Worm (Caenorhabditis elegans) whole organism, L4 larva: ENCODE measurements around the gene T06C12.12.

Experiments used
- F49E8.2 ChIP-seq: sonication (generic microtip); optimal IDR thresholded peaks from 2 replicates; lab custom pipeline; 2016; ENCODE audit warnings: missing compliant biosample characterization, mild to moderate bottlenecking, missing genetic modification characterization, borderline replicate concordance
- T20F7.1 ChIP-seq: fragments of 200-800 bp; sonication (Bioruptor generic); optimal IDR thresholded peaks from 2 replicates; lab custom pipeline; 2018; ENCODE audit warnings: mild to moderate bottlenecking, missing genetic modification characterization, missing compliant biosample characterization
- Y5F2A.4 ChIP-seq: fragments of 200-800 bp; sonication (Bioruptor generic); optimal IDR thresholded peaks from 2 replicates; lab custom pipeline; 2018; ENCODE audit warnings: mild to moderate bottlenecking, missing genetic modification characterization, missing compliant biosample characterization
- Y75B8A.6 ChIP-seq: fragments of 200-800 bp; sonication (Bioruptor generic); IDR thresholded peaks from 2 replicates; pipeline ENCODE4 v1.3.6; 2022; ENCODE audit warnings: missing genetic modification reagents, missing genetic modification characterization, missing compliant biosample characterization
- ZK546.5 ChIP-seq, 2 experiments: sonication (generic microtip); optimal IDR thresholded peaks; 2 replicates each; lab custom pipeline; 2017; ENCODE audit warnings: missing biosample characterization in 2 of 2, missing genetic modification characterization in 2 of 2
- aha-1 ChIP-seq: fragments of 150-350 bp; peaks from one replicate; lab custom pipeline; 2014; ENCODE audit warnings: missing biosample characterization, missing genetic modification characterization
- ama-1 ChIP-seq: fragments of 150-350 bp; optimal IDR thresholded peaks from 2 replicates; lab custom pipeline; 2014; ENCODE audit warnings: inconsistent platforms, mixed read lengths
- arid-1 ChIP-seq: fragments of 200-800 bp; sonication (Bioruptor generic); conservative IDR thresholded peaks from 2 replicates; pipeline ENCODE4 v1.3.6; 2022; ENCODE audit warnings: missing genetic modification reagents, missing genetic modification characterization, missing compliant biosample characterization
- ceh-20 ChIP-seq: fragments of 200-800 bp; sonication (Bioruptor generic); IDR thresholded peaks from 2 replicates; pipeline ENCODE4 v1.3.6; 2022; ENCODE audit warnings: missing genetic modification reagents, missing genetic modification characterization, missing compliant biosample characterization
- ceh-28 ChIP-seq: fragments of 150-350 bp; optimal IDR thresholded peaks from 2 replicates; lab custom pipeline; 2014; ENCODE audit warnings: missing biosample characterization, missing genetic modification reagents, missing genetic modification characterization
- ceh-32 ChIP-seq: sonication (generic microtip); optimal IDR thresholded peaks from 2 replicates; lab custom pipeline; 2016; ENCODE audit warnings: mild to moderate bottlenecking, missing genetic modification characterization, missing compliant biosample characterization; ENCODE audit not compliant: poor library complexity
- ceh-44 ChIP-seq: fragments of 200-800 bp; sonication (Bioruptor generic); IDR thresholded peaks from 2 replicates; pipeline ENCODE4 v1.3.6; 2022; ENCODE audit warnings: missing genetic modification reagents, missing genetic modification characterization, missing compliant biosample characterization
- ceh-62 ChIP-seq: sonication (generic microtip); optimal IDR thresholded peaks from 2 replicates; lab custom pipeline; 2017; ENCODE audit warnings: missing biosample characterization, missing genetic modification characterization
- ceh-82 ChIP-seq: sonication (generic microtip); optimal IDR thresholded peaks from 2 replicates; lab custom pipeline; 2017; ENCODE audit warnings: missing biosample characterization, missing genetic modification characterization
- ces-1 ChIP-seq: fragments of 150-350 bp; sonication (generic microtip); optimal IDR thresholded peaks from 4 replicates; lab custom pipeline; 2014; ENCODE audit warnings: missing biosample characterization, missing genetic modification reagents, missing genetic modification characterization
- daf-16 ChIP-seq, 3 experiments: sonication (generic microtip); optimal IDR thresholded peaks; 2 replicates each; lab custom pipeline; 2016 to 2017; ENCODE audit warnings: missing genetic modification characterization in 3 of 3, missing genetic modification reagents in 3 of 3, mild to moderate bottlenecking in 2 of 3, missing compliant biosample characterization in 2 of 3, missing biosample characterization in 1 of 3, moderate library complexity in 1 of 3
- daf-8 ChIP-seq: fragments of 200-800 bp; sonication (Bioruptor generic); IDR thresholded peaks from 2 replicates; pipeline ENCODE4 v1.3.6; 2022; ENCODE audit warnings: missing genetic modification characterization, missing compliant biosample characterization
- dmd-6 ChIP-seq: fragments of 200-800 bp; sonication (Bioruptor generic); IDR thresholded peaks from 2 replicates; pipeline ENCODE4 v1.3.6; 2022; ENCODE audit warnings: missing genetic modification reagents, missing genetic modification characterization, missing compliant biosample characterization
- dpl-1 ChIP-seq: fragments of 150-350 bp; optimal IDR thresholded peaks from 2 replicates; lab custom pipeline; 2014; ENCODE audit warnings: missing biosample characterization, missing genetic modification reagents, missing genetic modification characterization
- egl-27 ChIP-seq: sonication (generic microtip); optimal IDR thresholded peaks from 3 replicates; lab custom pipeline; 2017; ENCODE audit warnings: missing biosample characterization, missing genetic modification reagents, missing genetic modification characterization
- fkh-10 ChIP-seq: fragments of 150-350 bp; optimal IDR thresholded peaks from 2 replicates; lab custom pipeline; 2014; ENCODE audit warnings: missing biosample characterization, missing genetic modification reagents, missing genetic modification characterization
- gei-8 ChIP-seq: fragments of 200-800 bp; sonication (Bioruptor generic); optimal IDR thresholded peaks from 2 replicates; lab custom pipeline; 2018; ENCODE audit warnings: mild to moderate bottlenecking, missing genetic modification characterization, missing compliant biosample characterization
- hif-1 ChIP-seq, 2 experiments: sonication (generic microtip); optimal IDR thresholded peaks; 2 replicates each; lab custom pipeline; 2016 to 2017; ENCODE audit warnings: missing compliant biosample characterization in 2 of 2, missing genetic modification characterization in 2 of 2, missing genetic modification reagents in 2 of 2, missing genotype in 2 of 2, mild to moderate bottlenecking in 1 of 2
- hmg-1.1 ChIP-seq: fragments of 200-800 bp; sonication (Bioruptor generic); IDR thresholded peaks from 2 replicates; pipeline ENCODE4 v1.3.6; 2022; ENCODE audit warnings: missing genetic modification reagents, missing genetic modification characterization, missing compliant biosample characterization
- lim-7 ChIP-seq: fragments of 200-800 bp; sonication (Bioruptor generic); IDR thresholded peaks from 2 replicates; pipeline ENCODE4 v1.3.6; 2022; ENCODE audit warnings: missing genetic modification characterization, missing compliant biosample characterization
- lin-1 ChIP-seq: fragments of 200-800 bp; sonication (Bioruptor generic); IDR thresholded peaks from 2 replicates; pipeline ENCODE4 v1.3.6; 2022; ENCODE audit warnings: missing genetic modification reagents, missing genetic modification characterization, missing compliant biosample characterization
- lin-13 ChIP-seq: fragments of 150-350 bp; optimal IDR thresholded peaks from 2 replicates; lab custom pipeline; 2014; ENCODE audit warnings: missing biosample characterization, missing genetic modification reagents, missing genetic modification characterization
- lin-15B ChIP-seq: fragments of 150-350 bp; sonication (generic microtip); optimal IDR thresholded peaks from 3 replicates; lab custom pipeline; 2014; ENCODE audit warnings: missing biosample characterization, missing genetic modification characterization
- lin-29 ChIP-seq: fragments of 200-800 bp; sonication (Bioruptor generic); IDR thresholded peaks from 2 replicates; pipeline ENCODE4 v1.3.6; 2022; ENCODE audit warnings: missing genetic modification reagents, missing genetic modification characterization, missing compliant biosample characterization
- lin-38 ChIP-seq: fragments of 200-800 bp; sonication (Bioruptor generic); IDR thresholded peaks from 2 replicates; pipeline ENCODE4 v1.3.6; 2022; ENCODE audit warnings: missing genetic modification reagents, missing genetic modification characterization, missing compliant biosample characterization
- madf-9 ChIP-seq: fragments of 200-800 bp; sonication (Bioruptor generic); conservative IDR thresholded peaks from 2 replicates; pipeline ENCODE4 v1.3.6; 2022; ENCODE audit warnings: missing genetic modification reagents, missing genetic modification characterization, missing compliant biosample characterization
- mdl-1 ChIP-seq, 2 experiments: fragments of 150-350 bp in 1 of 2; sonication (generic microtip) in 1 of 2; optimal IDR thresholded peaks; 2 replicates each; lab custom pipeline; 2014 to 2017; ENCODE audit warnings: missing biosample characterization in 2 of 2, missing genetic modification characterization in 2 of 2
- mdt-29 ChIP-seq: fragments of 200-800 bp; sonication (Bioruptor generic); IDR thresholded peaks from 2 replicates; pipeline ENCODE4 v1.3.6; 2022; ENCODE audit warnings: missing genetic modification reagents, missing genetic modification characterization, missing compliant biosample characterization
- mep-1 ChIP-seq: fragments of 150-350 bp; sonication (generic microtip); optimal IDR thresholded peaks from 3 replicates; lab custom pipeline; 2014; ENCODE audit warnings: missing biosample characterization, missing genetic modification characterization
- mes-2 ChIP-seq: sonication (generic microtip); optimal IDR thresholded peaks from 2 replicates; lab custom pipeline; 2016; ENCODE audit warnings: missing genotype, mild to moderate bottlenecking, missing genetic modification characterization, missing compliant biosample characterization; ENCODE audit not compliant: poor library complexity, severe bottlenecking
- nhr-10 ChIP-seq: fragments of 150-350 bp; optimal IDR thresholded peaks from 2 replicates; lab custom pipeline; 2014; ENCODE audit warnings: missing biosample characterization, missing genetic modification characterization
- nhr-102 ChIP-seq: sonication (generic microtip); optimal IDR thresholded peaks from 2 replicates; lab custom pipeline; 2016; ENCODE audit warnings: mild to moderate bottlenecking, missing genetic modification characterization, moderate library complexity, missing compliant biosample characterization
- nhr-237 ChIP-seq: sonication (generic microtip); optimal IDR thresholded peaks from 2 replicates; lab custom pipeline; 2017; ENCODE audit warnings: missing biosample characterization, missing genetic modification characterization
- nhr-42 ChIP-seq: fragments of 200-800 bp; sonication (Bioruptor generic); IDR thresholded peaks from 2 replicates; pipeline ENCODE4 v1.3.6; 2022; ENCODE audit warnings: missing genetic modification characterization, missing compliant biosample characterization
- nhr-48 ChIP-seq: sonication (generic microtip); optimal IDR thresholded peaks from 2 replicates; lab custom pipeline; 2016; ENCODE audit warnings: mild to moderate bottlenecking, missing genetic modification characterization, missing compliant biosample characterization
- nhr-6 ChIP-seq: fragments of 150-350 bp; optimal IDR thresholded peaks from 2 replicates; lab custom pipeline; 2014; ENCODE audit warnings: missing biosample characterization, missing genetic modification characterization
- nhr-77 ChIP-seq: fragments of 150-350 bp; optimal IDR thresholded peaks from 2 replicates; lab custom pipeline; 2014; ENCODE audit warnings: missing biosample characterization, missing genetic modification characterization
- php-3 ChIP-seq: fragments of 200-800 bp; sonication (Bioruptor generic); IDR thresholded peaks from 2 replicates; pipeline ENCODE4 v1.3.6; 2022; ENCODE audit warnings: missing genetic modification reagents, missing genetic modification characterization, missing compliant biosample characterization
- rbr-2 ChIP-seq: sonication (generic microtip); optimal IDR thresholded peaks from 2 replicates; lab custom pipeline; 2016; ENCODE audit warnings: missing genotype, missing genetic modification characterization, missing compliant biosample characterization
- saeg-2 ChIP-seq: fragments of 200-800 bp; sonication (Bioruptor generic); IDR thresholded peaks from 2 replicates; pipeline ENCODE4 v1.3.6; 2022; ENCODE audit warnings: missing genetic modification reagents, missing genetic modification characterization, missing compliant biosample characterization
- spr-3 ChIP-seq: fragments of 200-800 bp; sonication (Bioruptor generic); optimal IDR thresholded peaks from 2 replicates; lab custom pipeline; 2018; ENCODE audit warnings: mild to moderate bottlenecking, missing genetic modification characterization, missing compliant biosample characterization
- tra-1 ChIP-seq: fragments of 200-800 bp; sonication (Bioruptor generic); IDR thresholded peaks from 2 replicates; pipeline ENCODE4 v1.3.6; 2022; ENCODE audit warnings: missing genetic modification reagents, missing genetic modification characterization, missing compliant biosample characterization
- unc-39 ChIP-seq: sonication (generic microtip); optimal IDR thresholded peaks from 2 replicates; lab custom pipeline; 2017; ENCODE audit warnings: missing biosample characterization, missing genetic modification characterization
- unc-62 ChIP-seq, 3 experiments: fragments of 150-350 bp in 1 of 3; sonication (generic microtip); optimal IDR thresholded peaks in 2 of 3; peaks in 1 of 3; 1 replicate in 1 of 3; 2 replicates in 2 of 3; lab custom pipeline; 2014 to 2017; ENCODE audit warnings: missing biosample characterization in 3 of 3, missing genetic modification characterization in 3 of 3, missing genetic modification reagents in 3 of 3, missing genotype in 1 of 3
- zag-1 ChIP-seq: fragments of 150-350 bp; optimal IDR thresholded peaks from 2 replicates; lab custom pipeline; 2014; ENCODE audit warnings: missing biosample characterization, missing genetic modification characterization
- ztf-11 ChIP-seq: fragments of 150-350 bp; optimal IDR thresholded peaks from 2 replicates; lab custom pipeline; 2014; ENCODE audit warnings: missing biosample characterization, missing genetic modification characterization

Gene T06C12.12

ce11 chrV:15873762-15874161 is 18.1 kb upstream of the T06C12.12 start:
- peak; percentile 77 for TF ChIP-seq T20F7.1 (GFP tag; lab: Kevin White, UChicago)
- no peak for TF ChIP-seq ztf-11 (tag; lab: Kevin White, UChicago)
- TF ChIP-seq daf-16 (GFP tag; optimal IDR thresholded peaks at IDR 0.05; lab: Kevin White, UChicago), result peak; percentile 75 to 97
- peak; percentile 79 for TF ChIP-seq daf-16 (tag; optimal IDR thresholded peaks at IDR 0.05; lab: Kevin White, UChicago)
- peak; percentile 64 for TF ChIP-seq aha-1 (tag; lab: Kevin White, UChicago)
- TF ChIP-seq tra-1 (GFP tag; lab: Robert Waterston, UW), result peak; percentile 96
- peak; percentile 89 for TF ChIP-seq F49E8.2 (tag; lab: Kevin White, UChicago)
- TF ChIP-seq Y75B8A.6 (GFP tag; lab: Robert Waterston, UW), result peak; percentile 97
- TF ChIP-seq lin-1 (GFP tag; lab: Robert Waterston, UW), result peak; percentile 90
- peak; percentile 55 for TF ChIP-seq dpl-1 (GFP tag; lab: Kevin White, UChicago)
- TF ChIP-seq arid-1, result peak; percentile 97
- peak; percentile 47 for TF ChIP-seq lin-13 (GFP tag; lab: Kevin White, UChicago)
- TF ChIP-seq nhr-42, result peak; percentile 95
- TF ChIP-seq gei-8 (GFP tag; lab: Kevin White, UChicago), result peak; percentile 97
- peak; percentile 93 for TF ChIP-seq madf-9 (GFP tag; lab: Robert Waterston, UW)
- TF ChIP-seq nhr-237 (tag; lab: Kevin White, UChicago), result no peak
- peak; percentile 72 for TF ChIP-seq ceh-32
- peak; percentile 79 for TF ChIP-seq nhr-77 (tag; lab: Kevin White, UChicago)
- peak; percentile 94 for TF ChIP-seq mes-2 (tag; lab: Kevin White, UChicago)
- TF ChIP-seq daf-8, result peak; percentile 94
- TF ChIP-seq lin-29 (GFP tag; lab: Robert Waterston, UW), result peak; percentile 84
- no peak for TF ChIP-seq mep-1 (tag; lab: Kevin White, UChicago)
- TF ChIP-seq lin-15B (tag; lab: Kevin White, UChicago), result no peak
- TF ChIP-seq hif-1 (tag; optimal IDR thresholded peaks at IDR 0.05; lab: Kevin White, UChicago), result peak; percentile 64 to 80
- peak; percentile 88 for TF ChIP-seq mdt-29
- peak; percentile 87 for TF ChIP-seq rbr-2
- no peak for TF ChIP-seq fkh-10 (GFP tag; lab: Kevin White, UChicago)
- peak; percentile 98 for TF ChIP-seq hmg-1.1 (GFP tag; lab: Robert Waterston, UW)
- peak; percentile 97 for TF ChIP-seq ceh-44
- peak; percentile 93 for TF ChIP-seq Y5F2A.4 (GFP tag; lab: Kevin White, UChicago)
- peak; percentile 27 for TF ChIP-seq nhr-10 (tag; lab: Kevin White, UChicago)
- no peak for TF ChIP-seq ama-1 (lab: Kevin White, UChicago)
- TF ChIP-seq dmd-6, result peak; percentile 89
- TF ChIP-seq lim-7 (GFP tag; lab: Robert Waterston, UW), result peak; percentile 99
- no peak for TF ChIP-seq zag-1 (tag; lab: Kevin White, UChicago)
- TF ChIP-seq ceh-20 (GFP tag; lab: Robert Waterston, UW), result peak; percentile 69
- TF ChIP-seq nhr-102 (tag; lab: Kevin White, UChicago), result no peak
- peak; percentile 90 for TF ChIP-seq lin-38 (GFP tag; lab: Robert Waterston, UW)
- peak; percentile 86 for TF ChIP-seq nhr-48
- peak; percentile 91 for TF ChIP-seq php-3 (GFP tag; lab: Robert Waterston, UW)
- peak; percentile 91 for TF ChIP-seq spr-3 (GFP tag; lab: Kevin White, UChicago)
- TF ChIP-seq ceh-82 (tag; lab: Kevin White, UChicago), result no peak
- peak; percentile 90 for TF ChIP-seq saeg-2
- no peak for TF ChIP-seq ceh-28 (tag; lab: Kevin White, UChicago)
- peak; percentile 14 for TF ChIP-seq nhr-6 (tag; lab: Kevin White, UChicago)
- TF ChIP-seq ceh-62 (tag; lab: Kevin White, UChicago), result no peak
- no peak for TF ChIP-seq ZK546.5 (tag; optimal IDR thresholded peaks at IDR 0.05; lab: Kevin White, UChicago)
- TF ChIP-seq unc-62 (GFP tag; optimal IDR thresholded peaks at IDR 0.05 in 1 of 2; lab: Kevin White, UChicago), result no peak
- peak; percentile 54 for TF ChIP-seq unc-62 (tag; optimal IDR thresholded peaks at IDR 0.05; lab: Kevin White, UChicago)
- TF ChIP-seq ces-1 (GFP tag; lab: Kevin White, UChicago), result peak; percentile 26
- TF ChIP-seq unc-39, result no peak
- TF ChIP-seq egl-27, result no peak
- peak in 1 of 2 experiments; percentile 2 for TF ChIP-seq mdl-1 (tag; optimal IDR thresholded peaks at IDR 0.05; lab: Kevin White, UChicago)
